Fruit fly (Drosophila melanogaster): ENCODE measurements around the gene crc.

- TF ChIP-seq CG8478 (optimal IDR thresholded peaks at IDR 0.05) (no peak), Dll (optimal IDR thresholded peaks at IDR 0.05) (no peak), psq (optimal IDR thresholded peaks at IDR 0.05) (no peak), usp (GFP tag; optimal IDR thresholded peaks at IDR 0.05) (no peak), pan (optimal IDR thresholded peaks at IDR 0.05) (no peak), EcR (GFP tag; optimal IDR thresholded peaks at IDR 0.05) (no peak)
These were observed 21.6 kb upstream of the crc start for dm6 chr2L:21289101-21289500.
